Worm (Caenorhabditis elegans): ENCODE data around the gene laat-1.

DNA sequence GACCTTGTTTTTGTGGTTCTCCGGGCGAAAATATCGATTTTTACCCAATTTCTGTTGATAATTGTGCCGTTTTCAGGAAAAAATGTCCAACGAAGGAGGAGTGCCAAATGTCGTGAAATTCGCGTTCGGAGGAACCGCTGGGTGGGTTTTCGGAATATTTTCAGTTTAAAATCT, 48.8 kb upstream of the laat-1 start, which contains the start of gene misc-1:
- TF ChIP-seq him-1 (tag; optimal IDR thresholded peaks at IDR 0.05): no peak
- no peak for TF ChIP-seq W03F9.2 (tag; optimal IDR thresholded peaks at IDR 0.05)
